Worm (Caenorhabditis elegans): Measurements from ENCODE around the gene ttll-12.

DNA sequence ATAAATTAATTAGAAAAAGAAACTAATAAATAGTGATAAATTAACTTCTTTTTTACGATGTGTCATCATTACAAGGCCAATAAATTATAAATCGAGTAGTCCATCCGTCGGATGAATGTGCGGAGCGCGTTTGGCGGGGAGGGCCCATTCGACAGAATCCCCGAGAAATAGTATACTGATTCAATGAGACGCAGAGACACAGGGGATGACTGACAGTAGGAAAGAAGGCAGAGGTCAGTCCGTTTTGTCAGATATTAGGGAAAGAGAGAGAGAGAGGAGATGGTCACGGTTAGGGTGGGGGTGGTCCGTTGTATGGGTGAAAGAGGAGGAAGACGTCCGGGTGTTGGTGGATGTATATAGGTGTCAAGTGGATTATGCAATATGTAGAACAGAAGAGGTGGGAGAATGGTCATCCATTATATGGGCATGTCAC, 30.2 kb upstream of the ttll-12 start:
- no peak for TF ChIP-seq ceh-32 (tag; optimal IDR thresholded peaks at IDR 0.05; ENCODE audit: poor library complexity)
- TF ChIP-seq lin-1 (GFP tag; IDR thresholded peaks at IDR 0.05): no peak
- TF ChIP-seq skn-1 (tag; optimal IDR thresholded peaks at IDR 0.05): no peak
- TF ChIP-seq tag-97 (GFP tag; IDR thresholded peaks at IDR 0.05): no peak
- no peak for TF ChIP-seq hlh-30 (tag; optimal IDR thresholded peaks at IDR 0.05; ENCODE audit: insufficient read depth)
- no peak for TF ChIP-seq daf-19 (GFP tag; conservative IDR thresholded peaks at IDR 0.05)
- peak in 1 of 2 experiments; percentile 79 for TF ChIP-seq unc-62 (GFP tag; optimal IDR thresholded peaks at IDR 0.05 in 1 of 2)
- TF ChIP-seq unc-62 (tag; optimal IDR thresholded peaks at IDR 0.05): no peak
- no peak for TF ChIP-seq ztf-7 (tag; optimal IDR thresholded peaks at IDR 0.05)
- no peak for TF ChIP-seq lin-39 (tag; optimal IDR thresholded peaks at IDR 0.05)

Data from whole organism, L4 larva.